Fruit fly (Drosophila melanogaster): ENCODE data around the gene Diap1.
A peak's percentile ranks its signal among the peaks of the same experiment; 100 is the strongest.

Gene Diap1

DNA sequence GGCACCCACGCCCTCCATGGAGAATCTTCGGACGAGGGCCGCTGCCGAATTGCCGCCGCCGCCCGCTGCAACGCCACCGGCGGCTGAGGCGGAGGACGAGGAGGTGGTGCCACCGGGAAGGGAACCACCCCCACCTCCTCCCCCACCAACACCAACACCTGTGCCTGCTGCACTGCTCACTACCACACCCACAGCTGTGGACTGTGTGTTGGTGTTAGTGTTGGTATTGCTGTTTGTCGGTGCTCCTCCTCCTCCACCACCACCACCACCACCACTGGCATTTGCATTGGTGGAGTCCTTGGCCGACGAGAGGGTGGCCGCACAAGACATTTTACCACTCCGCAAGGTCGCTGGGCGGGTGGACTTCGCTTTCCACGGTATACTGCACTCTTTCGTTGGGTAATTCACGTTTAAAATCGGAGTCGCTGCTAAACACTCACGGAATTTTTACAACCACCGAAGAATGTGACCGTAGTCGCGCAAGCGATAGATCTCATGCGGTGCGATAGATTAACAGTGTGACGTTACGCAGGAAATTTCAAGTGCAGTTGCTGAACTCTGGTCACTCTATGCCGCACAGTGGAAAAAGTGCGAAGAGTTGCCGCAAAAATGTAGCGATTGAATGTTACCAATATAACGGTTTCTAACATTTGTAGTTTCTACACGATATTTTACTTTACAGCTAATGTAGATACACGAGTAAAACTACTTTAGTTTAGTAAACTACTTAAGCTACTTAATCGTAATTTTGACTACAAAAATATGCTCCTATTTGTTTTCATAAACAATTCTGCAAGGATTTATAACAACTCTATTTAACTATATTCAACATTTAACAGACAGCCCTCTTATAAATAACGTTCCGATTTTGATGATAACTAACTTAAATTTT lies 39.3 kb downstream of the Diap1 start, which contains the start of gene mib1:
mib1 (minus strand) TSS at position 494 of the 892 bp plus-strand sequence.
- TF ChIP-seq cato (GFP tag; optimal IDR thresholded peaks at IDR 0.05; ENCODE audit: borderline replicate concordance) (no peak), so (GFP tag; IDR thresholded peaks at IDR 0.05) (0 out of 3 replicates have a peak, but pooled peaks have one; percentile 35), CG13775 (GFP tag; optimal IDR thresholded peaks at IDR 0.05) (no peak), Fer3 (tag; optimal IDR thresholded peaks at IDR 0.05) (no peak), Ssrp (tag; optimal IDR thresholded peaks at IDR 0.05) (no peak), ssp (GFP tag; IDR thresholded peaks at IDR 0.05) (no peak), CG14667 (GFP tag; IDR thresholded peaks at IDR 0.05) (no peak), CG32767 (GFP tag; IDR thresholded peaks at IDR 0.05) (0 out of 2 replicates have a peak, but pooled peaks have one; percentile 20), PHDP (tag; optimal IDR thresholded peaks at IDR 0.05) (peak; percentile 40), CG9932 (GFP tag; IDR thresholded peaks at IDR 0.05) (peak; percentile 51; the same call in 1 of the 2 replicates), CG15696 (tag; optimal IDR thresholded peaks at IDR 0.05) (no peak), zfh1 (GFP tag; IDR thresholded peaks at IDR 0.05) (peak; percentile 35; the same call in 2 of the 3 replicates), odd (GFP tag; optimal IDR thresholded peaks at IDR 0.05) (peak; percentile 10), Hey (tag; optimal IDR thresholded peaks at IDR 0.05) (no peak), zen2 (GFP tag; IDR thresholded peaks at IDR 0.05; ENCODE audit: partially characterized antibody) (no peak; the same call in none of the 3 replicates), tx (GFP tag; optimal IDR thresholded peaks at IDR 0.05) (no peak), Deaf1 (tag; optimal IDR thresholded peaks at IDR 0.05) (peak; percentile 13), CG10462 (GFP tag; optimal IDR thresholded peaks at IDR 0.05) (peak; percentile 42), seq (GFP tag; IDR thresholded peaks at IDR 0.05) (peak; percentile 49; the same call in 1 of the 2 replicates), CG18764 (GFP tag; optimal IDR thresholded peaks at IDR 0.05) (no peak), CG12769 (tag; optimal IDR thresholded peaks at IDR 0.05) (peak; percentile 76), ase (GFP tag; IDR thresholded peaks at IDR 0.05) (no peak), br (optimal IDR thresholded peaks at IDR 0.05) (no peak), vfl (GFP tag; optimal IDR thresholded peaks at IDR 0.05) (no peak), CG2889 (GFP tag; IDR thresholded peaks at IDR 0.05) (no peak), stwl (tag; optimal IDR thresholded peaks at IDR 0.05) (peak; percentile 99), Abd-B (GFP tag; optimal IDR thresholded peaks at IDR 0.05) (peak; percentile 78), CG4730 (GFP tag; IDR thresholded peaks at IDR 0.05) (no peak), ci (GFP tag; IDR thresholded peaks at IDR 0.05) (peak; percentile 74), z (GFP tag; IDR thresholded peaks at IDR 0.05) (no peak), Adf1 (GFP tag; IDR thresholded peaks at IDR 0.05) (peak; percentile 38; the same call in 1 of the 2 replicates), CG4360 (GFP tag; IDR thresholded peaks at IDR 0.05) (0 out of 2 replicates have a peak, but pooled peaks have one; percentile 30), CG6272 (GFP tag; IDR thresholded peaks at IDR 0.05) (no peak), chif (GFP tag; optimal IDR thresholded peaks at IDR 0.05) (peak in 1 of 2 experiments; percentile 15), CG32772 (GFP tag; IDR thresholded peaks at IDR 0.05) (no peak), MBD-R2 (GFP tag; IDR thresholded peaks at IDR 0.05) (peak; percentile 81; the same call in 1 of the 2 replicates), trem (tag; optimal IDR thresholded peaks at IDR 0.05) (peak; percentile 89), eve (GFP tag; optimal IDR thresholded peaks at IDR 0.05) (no peak), CG3065 (GFP tag; optimal IDR thresholded peaks at IDR 0.05) (no peak), CG31388 (GFP tag; optimal IDR thresholded peaks at IDR 0.05) (no peak), CG5245 (GFP tag; optimal IDR thresholded peaks at IDR 0.05) (no peak), CG11247 (GFP tag; IDR thresholded peaks at IDR 0.05) (no peak), CG13894 (tag; optimal IDR thresholded peaks at IDR 0.05) (peak; percentile 48), B-H1 (GFP tag; IDR thresholded peaks at IDR 0.05) (no peak; the same call in 2 of the 3 replicates), CG17328 (GFP tag; IDR thresholded peaks at IDR 0.05) (peak; percentile 56), NK7.1 (GFP tag; optimal IDR thresholded peaks at IDR 0.05) (no peak), sisA (GFP tag; IDR thresholded peaks at IDR 0.05) (no peak), Hr78 (GFP tag; optimal IDR thresholded peaks at IDR 0.05) (no peak), CG2129 (GFP tag; IDR thresholded peaks at IDR 0.05; ENCODE audit: partially characterized antibody) (peak; percentile 63)
